Fruit fly (Drosophila melanogaster): Measurements from ENCODE around the gene CG33928.

CG33928 gene

dm6 chr2L:17430602-17431358 is 5.6 kb downstream of the CG33928 start:
- TF ChIP-seq CG10267 (tag; optimal IDR thresholded peaks at IDR 0.05) (no peak), zfh2 (GFP tag; optimal IDR thresholded peaks at IDR 0.05) (peak; percentile 1), so (GFP tag; IDR thresholded peaks at IDR 0.05) (0 out of 3 replicates have a peak, but pooled peaks have one; percentile 7), caup (GFP tag; optimal IDR thresholded peaks at IDR 0.05; ENCODE audit: severe bottlenecking) (no peak), Bdp1 (GFP tag; optimal IDR thresholded peaks at IDR 0.05) (no peak), Pdp1 (GFP tag; optimal IDR thresholded peaks at IDR 0.05) (peak in 1 of 2 experiments; percentile 84), scrt (GFP tag; optimal IDR thresholded peaks at IDR 0.05) (no peak), Dip3 (GFP tag; optimal IDR thresholded peaks at IDR 0.05) (no peak), jumu (GFP tag; optimal IDR thresholded peaks at IDR 0.05) (no peak), Trl (optimal IDR thresholded peaks at IDR 0.05) (peak; percentile 46 to 48), Trl (GFP tag; optimal IDR thresholded peaks at IDR 0.05) (no peak), prd (optimal IDR thresholded peaks at IDR 0.05) (no peak), prd (GFP tag; IDR thresholded peaks at IDR 0.05) (no peak), CG8388 (GFP tag; optimal IDR thresholded peaks at IDR 0.05) (no peak), PHDP (tag; optimal IDR thresholded peaks at IDR 0.05) (peak; percentile 23), shn (GFP tag; optimal IDR thresholded peaks at IDR 0.05) (no peak), unpg (GFP tag; optimal IDR thresholded peaks at IDR 0.05) (peak; percentile 49), sd (tag; optimal IDR thresholded peaks at IDR 0.05) (peak; percentile 15), Bgb (GFP tag; IDR thresholded peaks at IDR 0.05; ENCODE audit: partially characterized antibody) (no peak), Stat92E (GFP tag; optimal IDR thresholded peaks at IDR 0.05) (peak in 1 of 3 experiments; percentile 1), CG6272 (GFP tag; IDR thresholded peaks at IDR 0.05) (no peak), CG13894 (tag; optimal IDR thresholded peaks at IDR 0.05) (no peak), CG4820 (GFP tag; optimal IDR thresholded peaks at IDR 0.05) (no peak), crol (GFP tag; IDR thresholded peaks at IDR 0.05) (no peak), ci (GFP tag; IDR thresholded peaks at IDR 0.05) (0 out of 3 replicates have a peak, but pooled peaks have one; percentile 16), Sry-δ (GFP tag; optimal IDR thresholded peaks at IDR 0.05) (no peak), Nf-YC (tag; optimal IDR thresholded peaks at IDR 0.05) (no peak), Side (GFP tag; optimal IDR thresholded peaks at IDR 0.05) (no peak), CoRest (tag; optimal IDR thresholded peaks at IDR 0.05) (no peak), cwo (GFP tag; optimal IDR thresholded peaks at IDR 0.05) (no peak), trem (tag; optimal IDR thresholded peaks at IDR 0.05) (no peak), Ptx1 (GFP tag; IDR thresholded peaks at IDR 0.05) (peak; percentile 39), Drgx (GFP tag; IDR thresholded peaks at IDR 0.05) (no peak; the same call in 1 of the 2 replicates), stwl (tag; optimal IDR thresholded peaks at IDR 0.05) (no peak), CG17186 (GFP tag; optimal IDR thresholded peaks at IDR 0.05) (no peak), Ada2b (GFP tag; IDR thresholded peaks at IDR 0.05) (no peak), CG8290 (GFP tag; optimal IDR thresholded peaks at IDR 0.05) (no peak), CG8290 (tag; optimal IDR thresholded peaks at IDR 0.05) (peak in 1 of 2 experiments; percentile 11), CG15601 (tag; optimal IDR thresholded peaks at IDR 0.05) (no peak), CG34422 (GFP tag; IDR thresholded peaks at IDR 0.05) (no peak), chinmo (GFP tag; IDR thresholded peaks at IDR 0.05; ENCODE audit: partially characterized antibody) (peak; percentile 76; the same call in 3 of the 4 replicates), fd102C (GFP tag; optimal IDR thresholded peaks at IDR 0.05) (no peak), maf-S (GFP tag; optimal IDR thresholded peaks at IDR 0.05) (no peak), Eip74EF (GFP tag; optimal IDR thresholded peaks at IDR 0.05) (peak in 1 of 2 experiments; percentile 20), lab (GFP tag; optimal IDR thresholded peaks at IDR 0.05) (no peak), Med (GFP tag) (peak; percentile 50), HHEX (GFP tag; optimal IDR thresholded peaks at IDR 0.05) (no peak), CG32772 (GFP tag; IDR thresholded peaks at IDR 0.05) (no peak), CG16779 (GFP tag; IDR thresholded peaks at IDR 0.05) (no peak)
